Fruit fly (Drosophila melanogaster) whole organism, pupa: ENCODE data around the gene Gr64c.

ENCODE experiments used
- CG10348 ChIP-seq: fragments of 200-800 bp; sonication (Bioruptor generic); IDR thresholded peaks from 2 replicates; pipeline ENCODE4 v1.3.6; 2022; ENCODE audit warnings: missing biosample characterization, missing genetic modification characterization
- CG12605 ChIP-seq: fragments of 200-800 bp; sonication (Bioruptor generic); IDR thresholded peaks from 2 replicates; pipeline ENCODE4 v1.3.6; 2022; ENCODE audit warnings: missing biosample characterization, missing genetic modification characterization
- CG13204 ChIP-seq: fragments of 200-800 bp; sonication (Bioruptor generic); optimal IDR thresholded peaks from 2 replicates; lab custom pipeline; 2018; ENCODE audit warnings: missing biosample characterization, mild to moderate bottlenecking, missing genetic modification characterization, moderate library complexity
- CG14655 ChIP-seq: fragments of 200-800 bp; sonication (Bioruptor generic); optimal IDR thresholded peaks from 3 replicates; lab custom pipeline; 2017; ENCODE audit warnings: mild to moderate bottlenecking, missing biosample characterization, missing genetic modification reagents, missing genetic modification characterization
- CG15710 ChIP-seq: fragments of 200-800 bp; sonication (Bioruptor generic); optimal IDR thresholded peaks from 2 replicates; lab custom pipeline; 2018; ENCODE audit warnings: missing biosample characterization, mild to moderate bottlenecking, missing genetic modification characterization, moderate library complexity
- CG17806 ChIP-seq: fragments of 200-800 bp; sonication (Bioruptor generic); optimal IDR thresholded peaks from 2 replicates; lab custom pipeline; 2018; ENCODE audit warnings: missing biosample characterization, mild to moderate bottlenecking, missing genetic modification characterization, moderate library complexity
- CG32121 ChIP-seq: fragments of 200-800 bp; sonication (Bioruptor generic); IDR thresholded peaks from 2 replicates; pipeline ENCODE4 v1.3.6; 2022; ENCODE audit warnings: missing biosample characterization, missing genetic modification characterization
- CG34367 ChIP-seq: fragments of 200-800 bp; sonication (Bioruptor generic); optimal IDR thresholded peaks from 2 replicates; lab custom pipeline; 2018; ENCODE audit warnings: missing biosample characterization, mild to moderate bottlenecking, missing genetic modification characterization
- CG4496 ChIP-seq: fragments of 200-800 bp; sonication (Bioruptor generic); IDR thresholded peaks from 3 replicates; pipeline ENCODE4 v1.3.6; 2022; ENCODE audit warnings: missing biosample characterization, missing genetic modification characterization
- CG8159 ChIP-seq: fragments of 200-800 bp; sonication (Bioruptor generic); optimal IDR thresholded peaks from 3 replicates; lab custom pipeline; 2018; ENCODE audit warnings: missing biosample characterization, mild to moderate bottlenecking, missing genetic modification characterization, moderate library complexity
- CG8301 ChIP-seq: fragments of 200-800 bp; sonication (Bioruptor generic); optimal IDR thresholded peaks from 2 replicates; lab custom pipeline; 2018; ENCODE audit warnings: missing biosample characterization, mild to moderate bottlenecking, missing genetic modification characterization
- CG9948 ChIP-seq: fragments of 200-800 bp; sonication (Bioruptor generic); optimal IDR thresholded peaks from 2 replicates; lab custom pipeline; 2018; ENCODE audit warnings: missing biosample characterization, mild to moderate bottlenecking, missing genetic modification characterization, moderate library complexity
- D1 ChIP-seq: fragments of 200-800 bp; sonication (Bioruptor generic); optimal IDR thresholded peaks from 2 replicates; lab custom pipeline; 2018; ENCODE audit warnings: missing biosample characterization, mild to moderate bottlenecking, missing genetic modification characterization, moderate library complexity
- EcR ChIP-seq: fragments of 200-800 bp; sonication (Bioruptor generic); optimal IDR thresholded peaks from 3 replicates; lab custom pipeline; 2019; ENCODE audit warnings: missing biosample characterization, missing genetic modification characterization, mild to moderate bottlenecking, moderate library complexity, missing genetic modification reagents
- Ets98B ChIP-seq: fragments of 200-800 bp; sonication (Bioruptor generic); IDR thresholded peaks from 2 replicates; pipeline ENCODE4 v1.3.6; 2022; ENCODE audit warnings: missing biosample characterization, missing genetic modification characterization
- Pif1A ChIP-seq: fragments of 200-800 bp; sonication (Bioruptor generic); optimal IDR thresholded peaks from 3 replicates; lab custom pipeline; 2016; ENCODE audit warnings: missing biosample characterization, missing genetic modification characterization
- Pif1B ChIP-seq: fragments of 200-800 bp; sonication (Bioruptor generic); optimal IDR thresholded peaks from 3 replicates; lab custom pipeline; 2016; ENCODE audit warnings: missing biosample characterization, missing genetic modification characterization
- Snoo ChIP-seq: fragments of 200-800 bp; sonication (Bioruptor generic); optimal IDR thresholded peaks from 3 replicates; lab custom pipeline; 2017; ENCODE audit warnings: missing biosample characterization, mild to moderate bottlenecking, missing genetic modification characterization, inconsistent platforms
- fd96Ca ChIP-seq: fragments of 200-800 bp; sonication (Bioruptor generic); IDR thresholded peaks from 3 replicates; pipeline ENCODE4 v1.3.6; 2022; ENCODE audit warnings: missing biosample characterization, missing genetic modification characterization
- gl ChIP-seq: fragments of 200-800 bp; sonication (Bioruptor generic); optimal IDR thresholded peaks from 2 replicates; lab custom pipeline; 2018; ENCODE audit warnings: missing biosample characterization, mild to moderate bottlenecking, missing genetic modification characterization
- rn ChIP-seq: fragments of 200-800 bp; sonication (Bioruptor generic); IDR thresholded peaks from 2 replicates; pipeline ENCODE4 v1.3.6; 2022; ENCODE audit warnings: missing biosample characterization, missing genetic modification characterization

Gene Gr64c

DNA sequence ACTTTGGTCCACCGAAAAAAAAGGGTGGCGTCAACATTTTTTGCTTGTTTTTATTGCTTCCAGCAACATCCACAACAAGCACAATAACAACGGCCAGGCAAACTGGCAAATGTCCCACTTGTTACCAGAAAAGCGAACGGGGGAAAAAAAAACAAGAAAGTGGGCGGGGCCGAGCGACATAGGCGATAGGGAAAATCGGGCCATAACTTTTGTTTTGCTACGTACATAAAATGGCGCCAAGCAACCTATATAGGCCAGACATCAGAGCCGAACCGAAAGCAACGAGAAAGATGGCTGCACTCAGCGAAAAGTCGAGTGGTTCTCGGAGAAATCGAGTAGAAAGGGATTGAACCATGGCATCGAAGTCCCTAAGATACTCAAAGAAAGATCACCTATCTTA is 21.1 kb upstream of the Gr64c start:
- TF ChIP-seq CG14655 (peak; percentile 6), Snoo (no peak), EcR (GFP tag; lab: Kevin White, UChicago) (no peak), CG34367 (tag; lab: Kevin White, UChicago) (no peak)

DNA sequence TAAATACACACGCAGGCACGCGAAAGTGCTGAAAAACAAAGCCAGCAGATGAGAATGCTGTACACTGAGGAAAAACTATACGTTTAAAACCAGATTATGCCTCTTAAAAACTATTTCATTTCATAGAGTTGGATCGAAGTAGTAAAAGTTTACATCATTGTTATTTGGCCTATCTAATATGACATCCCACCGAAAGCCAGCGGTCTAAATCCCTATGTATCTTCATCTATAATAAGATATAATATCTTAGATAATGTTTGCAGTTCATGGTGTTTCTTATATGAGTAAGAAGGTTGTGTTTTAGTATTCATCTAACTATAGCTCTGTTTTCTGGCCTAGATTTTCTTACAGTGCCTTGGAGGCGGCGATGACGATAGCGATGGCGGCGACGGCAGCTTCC is 18.3 kb upstream of the Gr64c start:
- TF ChIP-seq CG8159, result peak; percentile 32
- TF ChIP-seq Pif1B (GFP tag; lab: Kevin White, UChicago), result no peak
- TF ChIP-seq CG17806 (tag; lab: Kevin White, UChicago), result no peak
- TF ChIP-seq CG13204 (GFP tag; lab: Kevin White, UChicago), result no peak
- TF ChIP-seq CG14655, result peak; percentile 4
- no peak for TF ChIP-seq rn
- no peak for TF ChIP-seq CG15710
- no peak for TF ChIP-seq CG34367 (tag; lab: Kevin White, UChicago)
- no peak for TF ChIP-seq CG12605 (GFP tag; lab: Robert Waterston, UW)
- TF ChIP-seq CG32121, result no peak
- TF ChIP-seq CG4496 (GFP tag; lab: Robert Waterston, UW), result no peak
- TF ChIP-seq D1 (tag; lab: Kevin White, UChicago), result no peak
- TF ChIP-seq EcR (GFP tag; lab: Kevin White, UChicago), result no peak
- TF ChIP-seq gl (tag; lab: Kevin White, UChicago), result no peak
- TF ChIP-seq CG10348, result no peak
- TF ChIP-seq Ets98B (GFP tag; lab: Robert Waterston, UW), result no peak
- TF ChIP-seq Snoo, result no peak
- no peak for TF ChIP-seq Pif1A (GFP tag; lab: Kevin White, UChicago)
- TF ChIP-seq CG9948 (tag; lab: Kevin White, UChicago), result peak; percentile 1
- TF ChIP-seq CG8301 (tag; lab: Kevin White, UChicago), result no peak
- TF ChIP-seq fd96Ca (GFP tag; lab: Robert Waterston, UW), result no peak

DNA sequence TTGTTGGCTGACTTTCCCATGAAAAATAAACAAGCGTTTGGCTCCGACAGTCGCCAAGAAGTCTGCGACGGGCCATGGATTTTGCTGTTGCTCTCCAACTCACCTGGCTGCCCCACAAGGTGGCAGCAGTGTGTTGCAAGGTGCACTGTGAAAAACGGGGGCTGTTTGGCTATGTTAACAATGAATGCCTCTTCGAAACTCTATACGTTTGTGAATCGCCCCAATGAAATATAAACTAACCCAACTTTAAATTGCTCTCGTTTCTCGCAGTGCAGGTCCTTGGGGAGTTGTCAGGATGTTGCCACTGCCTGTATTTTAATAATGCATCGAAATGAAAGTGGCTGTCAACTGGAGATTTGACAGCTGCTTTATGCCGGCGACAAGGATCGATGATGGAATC is 14.1 kb upstream of the Gr64c start:
- TF ChIP-seq CG15710 (peak; percentile 29), CG8159 (peak; percentile 12), EcR (GFP tag; lab: Kevin White, UChicago) (no peak), fd96Ca (GFP tag; lab: Robert Waterston, UW) (peak; percentile 57; the same call in 1 of the 3 replicates), CG8301 (tag; lab: Kevin White, UChicago) (peak; percentile 29), CG17806 (tag; lab: Kevin White, UChicago) (peak; percentile 5), Pif1A (GFP tag; lab: Kevin White, UChicago) (peak; percentile 29), Ets98B (GFP tag; lab: Robert Waterston, UW) (peak; percentile 44; the same call in 1 of the 2 replicates), CG32121 (no peak), Pif1B (GFP tag; lab: Kevin White, UChicago) (peak; percentile 1), CG10348 (no peak), rn (no peak), CG12605 (GFP tag; lab: Robert Waterston, UW) (no peak), CG13204 (GFP tag; lab: Kevin White, UChicago) (no peak), CG34367 (tag; lab: Kevin White, UChicago) (no peak), Snoo (no peak), CG9948 (tag; lab: Kevin White, UChicago) (no peak), gl (tag; lab: Kevin White, UChicago) (no peak), D1 (tag; lab: Kevin White, UChicago) (no peak), CG4496 (GFP tag; lab: Robert Waterston, UW) (peak; percentile 46; the same call in 1 of the 3 replicates), CG14655 (peak; percentile 31)

DNA sequence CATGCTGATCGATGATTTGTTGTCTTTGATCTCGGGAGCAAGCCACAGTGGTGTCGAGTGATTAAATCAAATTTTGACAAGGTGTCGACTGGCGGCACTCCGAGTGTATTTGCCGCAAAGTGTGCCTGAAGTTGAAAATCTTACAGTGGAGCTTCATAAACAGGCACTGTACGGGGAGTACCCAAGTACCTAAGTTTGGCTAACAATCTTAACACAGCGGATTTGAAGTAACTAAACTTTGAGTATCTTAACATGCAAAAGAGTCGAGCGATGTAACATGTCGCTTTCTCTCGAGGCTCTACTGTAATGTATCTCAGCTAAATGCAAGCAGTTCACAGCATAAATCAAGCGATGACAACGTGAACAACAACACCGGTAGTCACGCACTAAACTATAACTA is 11.7 kb upstream of the Gr64c start:
- peak; percentile 29 for TF ChIP-seq CG15710
- no peak for TF ChIP-seq Snoo
- peak; percentile 21 for TF ChIP-seq CG9948 (tag; lab: Kevin White, UChicago)
- peak; percentile 58; the same call in 1 of the 3 replicates for TF ChIP-seq fd96Ca (GFP tag; lab: Robert Waterston, UW)
- TF ChIP-seq gl (tag; lab: Kevin White, UChicago), result no peak
- TF ChIP-seq CG8159, result peak; percentile 24
- peak; percentile 16 for TF ChIP-seq CG17806 (tag; lab: Kevin White, UChicago)
- TF ChIP-seq Ets98B (GFP tag; lab: Robert Waterston, UW), result peak; percentile 58
- TF ChIP-seq CG8301 (tag; lab: Kevin White, UChicago), result peak; percentile 24
- peak; percentile 52 for TF ChIP-seq CG14655
- TF ChIP-seq CG34367 (tag; lab: Kevin White, UChicago), result peak; percentile 1
- TF ChIP-seq CG12605 (GFP tag; lab: Robert Waterston, UW), result peak; percentile 26; the same call in 1 of the 2 replicates
- no peak for TF ChIP-seq CG32121

DNA sequence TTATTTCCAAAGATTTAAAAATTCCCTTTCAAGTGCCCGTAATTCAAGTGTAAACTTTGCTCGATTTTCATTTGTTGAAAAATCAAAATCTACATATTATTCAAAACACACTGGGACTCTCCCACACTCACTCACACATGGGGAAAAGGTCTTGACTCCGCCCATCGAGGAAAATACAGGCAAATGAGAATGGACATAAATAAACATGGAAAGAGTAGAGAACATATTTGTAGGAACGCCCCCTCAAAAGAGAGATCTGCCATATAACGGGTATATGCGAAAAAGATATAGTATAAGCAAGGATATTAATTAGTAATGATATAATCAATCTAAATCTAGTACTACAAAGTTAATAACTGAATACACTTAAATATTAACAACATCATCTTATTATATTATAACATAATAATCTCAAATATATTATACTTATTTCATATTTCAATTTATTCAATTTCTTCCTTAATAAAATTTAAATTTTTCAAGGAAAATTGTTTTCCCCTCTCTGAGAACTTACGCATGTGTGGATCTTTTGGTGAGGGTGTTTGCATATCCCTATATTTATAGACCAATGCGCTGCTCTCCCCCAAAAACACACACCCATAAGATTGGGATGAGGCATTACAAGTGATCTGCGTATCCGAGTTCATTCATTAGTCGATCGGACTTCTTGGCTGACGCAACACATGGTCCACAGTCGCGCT is 10.0 kb upstream of the Gr64c start, which contains the start of gene FoxL1:
TSS of gene FoxL1 (plus strand) at position 651 of the 701 bp plus-strand sequence.
- TF ChIP-seq CG8159 (peak; percentile 15), CG13204 (GFP tag; lab: Kevin White, UChicago) (no peak)

DNA sequence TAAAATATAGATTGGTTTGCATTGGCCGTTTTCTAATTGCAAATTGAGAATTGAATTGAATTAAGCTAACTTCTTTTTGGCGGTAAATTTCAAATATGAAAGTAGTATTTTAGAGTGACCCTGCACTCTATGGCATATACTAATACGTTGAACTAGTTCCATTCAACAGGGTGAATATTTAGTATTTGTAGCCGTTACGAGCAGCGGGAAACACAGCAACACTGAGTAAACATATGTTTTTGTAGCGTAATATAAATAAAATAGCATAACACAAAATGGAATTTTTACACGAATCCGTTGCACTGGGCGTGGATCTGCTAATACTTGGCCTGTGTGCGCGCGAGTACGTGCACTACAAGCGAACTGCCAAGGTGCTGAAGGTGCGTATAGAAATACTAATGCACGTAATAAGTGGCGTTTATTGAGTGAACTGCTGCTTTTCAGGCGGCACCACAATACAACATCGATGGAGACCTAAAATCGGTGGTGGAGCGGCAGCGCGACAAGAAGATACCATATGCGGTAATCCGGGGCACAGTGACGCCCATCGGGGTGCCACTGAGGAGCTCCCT is 7.1 kb upstream of the Gr64c start, which contains the start of gene Mul1:
TSS of gene Mul1 (plus strand) at position 198 of the 572 bp plus-strand sequence.
- TF ChIP-seq CG10348 (no peak), fd96Ca (GFP tag; lab: Robert Waterston, UW) (no peak), CG15710 (no peak), Snoo (no peak), CG12605 (GFP tag; lab: Robert Waterston, UW) (no peak), Ets98B (GFP tag; lab: Robert Waterston, UW) (no peak), CG32121 (no peak), CG4496 (GFP tag; lab: Robert Waterston, UW) (no peak), Pif1A (GFP tag; lab: Kevin White, UChicago) (no peak), CG9948 (tag; lab: Kevin White, UChicago) (no peak), CG8159 (no peak), CG14655 (no peak), rn (no peak), CG8301 (tag; lab: Kevin White, UChicago) (no peak)
